Worm (Caenorhabditis elegans) whole organism, early embryonic: ENCODE results near the gene C25H3.1.

Experiments
- B0310.2 ChIP-seq: sonication (generic microtip); optimal IDR thresholded peaks from 2 replicates; lab custom pipeline; 2016; ENCODE audit warnings: mild to moderate bottlenecking, missing genetic modification characterization, missing compliant biosample characterization
- F13C5.2 ChIP-seq: sonication (generic microtip); optimal IDR thresholded peaks from 2 replicates; lab custom pipeline; 2017; ENCODE audit warnings: mild to moderate bottlenecking, missing genetic modification characterization, inconsistent platforms, missing compliant biosample characterization
- ama-1 ChIP-seq: fragments of 150-350 bp; optimal IDR thresholded peaks from 2 replicates; lab custom pipeline; 2014
- ceh-36 ChIP-seq: sonication (generic microtip); optimal IDR thresholded peaks from 2 replicates; lab custom pipeline; 2016; ENCODE audit warnings: missing genetic modification characterization, inconsistent platforms, missing compliant biosample characterization
- ets-7 ChIP-seq: sonication (generic microtip); optimal IDR thresholded peaks from 2 replicates; lab custom pipeline; 2016; ENCODE audit warnings: missing genotype, missing genetic modification characterization, missing compliant biosample characterization
- flt-1 ChIP-seq: fragments of 200-800 bp; sonication (Bioruptor generic); IDR thresholded peaks from 2 replicates; pipeline ENCODE4 v1.3.6; 2022; ENCODE audit warnings: missing genetic modification characterization, missing compliant biosample characterization
- hmbx-1 ChIP-seq: sonication (generic microtip); optimal IDR thresholded peaks from 2 replicates; lab custom pipeline; 2016; ENCODE audit warnings: mild to moderate bottlenecking, missing genetic modification characterization, missing compliant biosample characterization
- hmg-4 ChIP-seq: fragments of 200-800 bp; sonication (Bioruptor generic); optimal IDR thresholded peaks from 2 replicates; lab custom pipeline; 2018; ENCODE audit warnings: mild to moderate bottlenecking, missing genetic modification characterization, missing compliant biosample characterization
- hnd-1 ChIP-seq: sonication (generic microtip); optimal IDR thresholded peaks from 2 replicates; lab custom pipeline; 2016; ENCODE audit warnings: missing genetic modification characterization, missing compliant biosample characterization
- pes-1 ChIP-seq: fragments of 200-800 bp; sonication (Bioruptor generic); IDR thresholded peaks from 2 replicates; pipeline ENCODE4 v1.3.6; 2022; ENCODE audit warnings: missing genetic modification reagents, missing genetic modification characterization, missing compliant biosample characterization
- tbx-11 ChIP-seq: fragments of 200-800 bp; sonication (Bioruptor generic); IDR thresholded peaks from 2 replicates; pipeline ENCODE4 v1.3.6; 2022; ENCODE audit warnings: missing genetic modification characterization, missing compliant biosample characterization
- tbx-37 ChIP-seq: fragments of 200-800 bp; sonication (Bioruptor generic); conservative IDR thresholded peaks from 2 replicates; pipeline ENCODE4 v1.3.6; 2022; ENCODE audit warnings: missing genetic modification reagents, missing genetic modification characterization, missing compliant biosample characterization
- tra-4 ChIP-seq: sonication (generic microtip); optimal IDR thresholded peaks from 2 replicates; lab custom pipeline; 2017; ENCODE audit warnings: missing genetic modification characterization, missing compliant biosample characterization

DNA sequence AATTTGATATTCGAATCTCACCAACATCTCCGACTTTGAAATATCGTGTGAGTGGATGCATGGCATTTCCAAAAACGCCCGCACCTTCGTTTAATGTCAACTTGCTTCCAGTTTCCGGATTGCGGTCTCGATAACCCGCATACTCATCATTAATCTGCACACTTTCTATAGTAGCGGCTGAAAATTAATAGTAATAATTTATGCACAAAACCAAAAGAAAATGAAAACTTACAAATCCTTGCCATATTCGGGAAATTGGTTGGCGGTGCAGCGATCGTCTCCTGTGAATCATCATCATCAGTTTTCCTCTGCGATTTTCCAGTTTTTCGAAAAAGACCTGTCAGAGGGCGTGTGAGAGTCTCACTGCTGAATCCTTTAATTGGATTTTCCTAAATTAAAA lies 38.7 kb upstream of the C25H3.1 start:
- no peak for TF ChIP-seq ceh-36 (tag; lab: Kevin White, UChicago)
- no peak for TF ChIP-seq tbx-37 (GFP tag; lab: Robert Waterston, UW)
- no peak for TF ChIP-seq hmbx-1 (tag; lab: Kevin White, UChicago)
- no peak for TF ChIP-seq flt-1 (GFP tag; lab: Robert Waterston, UW)
- no peak for TF ChIP-seq ama-1 (lab: Kevin White, UChicago)
- TF ChIP-seq B0310.2 (tag; lab: Kevin White, UChicago): no peak
- TF ChIP-seq ets-7: no peak
- no peak for TF ChIP-seq pes-1 (GFP tag; lab: Robert Waterston, UW)
- TF ChIP-seq tra-4: no peak
- no peak for TF ChIP-seq hmg-4 (GFP tag; lab: Kevin White, UChicago)
- TF ChIP-seq F13C5.2: no peak
- TF ChIP-seq tbx-11 (GFP tag; lab: Robert Waterston, UW): no peak
- TF ChIP-seq hnd-1 (tag; lab: Kevin White, UChicago): no peak
